Fruit fly (Drosophila melanogaster) whole organism: ENCODE data around the gene ValRS-m.

Experiments used
- CG8478 ChIP-seq: fragments of >200 bp; optimal IDR thresholded peaks from 2 replicates; lab custom pipeline; 2018; ENCODE audit warnings: inconsistent platforms
- Dll ChIP-seq: fragments of >200 bp; optimal IDR thresholded peaks from 2 replicates; lab custom pipeline; 2017
- EcR ChIP-seq, 2 experiments: fragments of >200 bp; optimal IDR thresholded peaks; 2 replicates each; lab custom pipeline; 2017; ENCODE audit warnings: missing biosample characterization in 2 of 2, missing genetic modification characterization in 2 of 2, missing genetic modification reagents in 2 of 2
- pan ChIP-seq: fragments of >200 bp; optimal IDR thresholded peaks from 2 replicates; lab custom pipeline; 2017
- psq ChIP-seq: fragments of >200 bp; optimal IDR thresholded peaks from 2 replicates; lab custom pipeline; 2017
- usp ChIP-seq: fragments of >200 bp; optimal IDR thresholded peaks from 2 replicates; lab custom pipeline; 2017; ENCODE audit warnings: missing biosample characterization, missing genetic modification characterization, mixed read lengths

ValRS-m gene

DNA sequence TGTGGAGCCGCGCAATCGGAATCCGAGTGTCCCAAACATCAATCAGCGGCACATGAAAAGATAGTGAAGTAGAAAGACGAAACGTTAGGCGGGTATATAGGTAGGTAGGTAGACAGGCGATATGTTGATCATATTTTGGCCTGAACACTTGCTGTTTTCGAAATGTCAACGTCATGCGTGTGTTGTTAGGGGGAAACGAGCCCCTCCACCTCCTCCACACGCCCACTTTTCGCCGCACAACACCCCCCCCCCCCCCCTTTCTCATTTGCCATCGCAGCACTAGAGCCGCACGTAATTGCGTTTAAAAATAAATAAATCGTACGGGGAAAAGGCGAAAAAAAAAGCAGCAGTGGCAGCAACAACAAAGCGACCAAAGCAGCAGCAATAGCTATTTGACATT lies 14.7 kb downstream of the ValRS-m start:
- TF ChIP-seq CG8478 (lab: Kevin White, UChicago) (no peak), Dll (lab: Kevin White, UChicago) (no peak), pan (lab: Kevin White, UChicago) (no peak), usp (GFP tag; lab: Kevin White, UChicago) (no peak), EcR (GFP tag; optimal IDR thresholded peaks at IDR 0.05; lab: Kevin White, UChicago) (no peak), psq (lab: Kevin White, UChicago) (no peak)

DNA sequence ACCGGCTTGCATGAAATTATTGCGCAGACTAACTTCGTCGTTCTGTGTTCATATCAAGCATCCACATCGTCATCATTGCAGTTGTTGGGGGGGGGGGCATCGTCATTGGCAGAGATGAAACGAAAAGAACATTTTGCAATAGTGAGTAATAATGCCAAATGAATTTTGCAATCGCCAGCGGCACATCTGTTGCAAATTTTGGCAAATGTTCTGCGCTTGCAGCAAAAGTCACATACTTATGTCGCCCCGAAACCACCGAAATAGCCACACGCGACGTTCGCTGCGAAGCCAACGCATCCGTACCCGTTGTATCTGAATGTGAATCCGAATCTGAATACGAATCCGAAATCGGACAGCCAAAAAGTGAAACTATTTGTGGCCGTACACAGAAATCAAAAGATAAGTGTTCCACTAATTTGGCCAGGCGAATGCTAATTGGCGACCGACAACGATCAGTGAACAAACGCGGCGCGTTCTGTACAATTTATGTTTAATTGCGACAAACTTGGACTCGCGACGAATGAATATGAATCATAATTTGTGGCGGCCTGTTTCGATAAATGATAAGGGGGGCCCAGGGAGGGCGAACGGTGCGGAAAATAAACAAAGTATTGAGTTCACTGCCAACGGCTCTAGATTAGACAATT lies 16.6 kb downstream of the ValRS-m start:
- no peak for TF ChIP-seq Dll (lab: Kevin White, UChicago)
- TF ChIP-seq psq (lab: Kevin White, UChicago): no peak
- no peak for TF ChIP-seq usp (GFP tag; lab: Kevin White, UChicago)
- no peak for TF ChIP-seq EcR (GFP tag; optimal IDR thresholded peaks at IDR 0.05; lab: Kevin White, UChicago)
- no peak for TF ChIP-seq pan (lab: Kevin White, UChicago)
- no peak for TF ChIP-seq CG8478 (lab: Kevin White, UChicago)

DNA sequence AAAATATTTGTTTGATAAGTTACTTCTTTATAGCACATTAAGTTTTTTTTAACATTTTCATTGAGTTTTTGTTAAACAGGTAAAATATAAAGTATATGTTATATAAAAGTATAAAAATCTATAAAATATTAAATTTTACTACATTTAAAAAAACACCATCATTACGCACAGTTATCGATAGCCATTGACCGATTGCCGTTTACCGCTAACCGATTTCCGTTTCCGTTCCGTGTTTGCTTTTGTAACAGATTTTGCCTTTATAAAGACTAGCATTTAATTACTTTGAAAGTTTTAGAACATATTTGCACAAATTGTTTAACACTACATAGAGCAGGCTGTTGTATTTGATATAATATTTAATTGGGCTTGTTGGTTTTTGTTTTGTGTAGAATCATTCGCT lies 24.9 kb downstream of the ValRS-m start:
- TF ChIP-seq CG8478 (lab: Kevin White, UChicago) (no peak), usp (GFP tag; lab: Kevin White, UChicago) (no peak), EcR (GFP tag; optimal IDR thresholded peaks at IDR 0.05; lab: Kevin White, UChicago) (no peak), pan (lab: Kevin White, UChicago) (no peak), Dll (lab: Kevin White, UChicago) (no peak), psq (lab: Kevin White, UChicago) (no peak)

DNA sequence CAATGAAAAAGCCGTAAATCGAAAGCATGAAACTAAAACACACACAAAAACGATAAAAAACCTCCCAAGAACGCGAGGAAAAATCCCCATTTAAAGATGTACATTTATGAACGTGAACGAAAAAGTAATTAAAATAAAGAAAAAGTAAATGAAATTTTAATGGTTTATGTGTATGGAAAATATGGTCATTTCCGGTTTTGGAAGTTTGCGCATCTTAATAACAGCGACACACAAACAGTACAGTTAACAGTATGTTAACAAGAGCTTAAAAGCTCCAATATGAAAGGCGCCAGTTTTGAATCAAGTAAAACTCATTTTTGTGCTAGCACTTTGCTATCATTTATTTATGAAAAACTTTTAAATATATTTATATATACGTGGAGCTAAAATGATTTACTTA lies 32.7 kb downstream of the ValRS-m start:
- TF ChIP-seq psq (lab: Kevin White, UChicago) (no peak), EcR (GFP tag; optimal IDR thresholded peaks at IDR 0.05; lab: Kevin White, UChicago) (no peak), Dll (lab: Kevin White, UChicago) (no peak), CG8478 (lab: Kevin White, UChicago) (no peak), usp (GFP tag; lab: Kevin White, UChicago) (no peak), pan (lab: Kevin White, UChicago) (no peak)

DNA sequence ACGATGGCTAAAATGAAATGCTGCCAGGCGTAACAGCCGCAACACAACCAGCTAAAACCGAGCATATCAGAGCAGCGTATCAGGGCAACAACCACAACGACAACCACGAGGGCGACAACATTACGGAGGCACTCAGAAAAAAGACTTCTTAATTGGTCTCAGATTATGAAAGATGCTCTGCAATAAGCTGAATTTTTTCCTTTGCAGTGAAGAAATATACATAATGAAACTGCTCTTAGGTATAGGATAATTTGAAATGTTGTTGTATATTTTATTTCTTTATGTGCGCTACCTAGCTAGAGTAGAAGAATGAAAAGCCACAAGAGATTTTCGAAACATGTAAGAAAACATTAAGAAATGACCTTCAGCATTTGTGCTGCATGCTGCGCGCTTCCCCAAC lies 35.0 kb downstream of the ValRS-m start:
- no peak for TF ChIP-seq CG8478 (lab: Kevin White, UChicago)
- TF ChIP-seq usp (GFP tag; lab: Kevin White, UChicago): no peak
- no peak for TF ChIP-seq EcR (GFP tag; optimal IDR thresholded peaks at IDR 0.05; lab: Kevin White, UChicago)
- TF ChIP-seq psq (lab: Kevin White, UChicago): no peak
- TF ChIP-seq pan (lab: Kevin White, UChicago): no peak

DNA sequence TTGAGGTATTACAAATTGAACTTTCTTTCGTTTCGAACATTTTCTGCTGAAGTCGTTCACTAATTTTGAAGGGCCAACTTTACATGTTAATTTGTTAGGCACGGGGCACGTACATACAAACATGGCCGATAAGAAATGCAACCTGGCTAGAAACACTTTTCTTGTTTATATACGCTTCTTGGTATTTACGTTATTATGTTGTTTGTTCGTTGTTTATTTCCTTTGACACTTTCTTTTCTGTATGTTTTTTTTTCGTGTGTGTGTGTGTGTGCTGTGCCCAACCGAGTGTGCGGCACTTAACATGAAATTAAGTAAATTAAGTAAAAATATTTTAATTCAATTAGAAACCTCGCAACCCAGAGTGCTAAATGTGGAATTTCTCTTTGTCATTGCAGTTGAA lies 38.9 kb downstream of the ValRS-m start:
- no peak for TF ChIP-seq pan (lab: Kevin White, UChicago)
- no peak for TF ChIP-seq CG8478 (lab: Kevin White, UChicago)
- no peak for TF ChIP-seq usp (GFP tag; lab: Kevin White, UChicago)
- TF ChIP-seq Dll (lab: Kevin White, UChicago): no peak
- TF ChIP-seq psq (lab: Kevin White, UChicago): no peak
- TF ChIP-seq EcR (GFP tag; optimal IDR thresholded peaks at IDR 0.05; lab: Kevin White, UChicago): no peak

DNA sequence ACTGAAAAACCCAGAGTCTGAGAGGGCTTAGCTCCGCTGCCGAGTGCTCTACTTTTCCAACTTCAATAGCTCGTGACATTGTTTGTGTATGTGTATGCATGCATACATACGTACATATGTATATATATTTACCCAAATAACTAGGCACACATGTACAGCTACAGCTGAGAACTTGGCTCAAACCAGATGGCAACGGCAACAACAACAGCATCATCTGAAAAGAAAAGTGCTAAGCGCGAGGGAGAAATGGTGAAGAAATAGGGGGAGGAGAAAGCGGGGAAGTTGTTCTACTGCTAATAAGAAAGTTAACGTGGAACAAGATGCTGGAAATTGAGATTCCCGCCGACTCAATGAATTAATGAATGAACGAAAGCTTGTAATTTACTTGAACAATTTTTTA lies 39.6 kb downstream of the ValRS-m start:
- no peak for TF ChIP-seq usp (GFP tag; lab: Kevin White, UChicago)
- no peak for TF ChIP-seq Dll (lab: Kevin White, UChicago)

DNA sequence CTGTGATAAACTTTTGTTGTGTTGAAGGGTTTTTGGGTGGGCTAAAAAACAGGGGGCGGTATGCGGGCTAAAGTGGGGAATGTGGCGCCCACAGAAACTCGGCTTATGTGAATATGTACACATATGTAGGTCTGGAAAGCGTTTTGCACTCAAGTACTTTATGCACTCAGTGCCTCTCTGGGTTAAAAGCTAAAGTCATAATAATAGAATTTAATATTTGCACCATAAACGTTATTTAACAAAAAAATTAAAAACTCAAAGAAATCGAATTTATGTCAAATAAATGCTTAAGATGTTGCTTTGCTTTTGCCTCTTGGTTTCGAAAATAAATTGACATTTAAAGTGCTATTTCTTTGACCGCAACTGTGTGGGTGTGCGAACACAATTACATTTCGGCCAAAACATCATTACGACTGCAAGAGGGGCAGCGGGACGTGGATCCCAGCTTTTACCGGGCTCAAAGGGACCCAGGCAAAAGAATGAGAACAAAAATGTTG lies 40.1 kb downstream of the ValRS-m start:
- TF ChIP-seq Dll (lab: Kevin White, UChicago): no peak
- no peak for TF ChIP-seq psq (lab: Kevin White, UChicago)
- TF ChIP-seq EcR (GFP tag; optimal IDR thresholded peaks at IDR 0.05; lab: Kevin White, UChicago): no peak
- TF ChIP-seq usp (GFP tag; lab: Kevin White, UChicago): no peak
- TF ChIP-seq pan (lab: Kevin White, UChicago): no peak
- TF ChIP-seq CG8478 (lab: Kevin White, UChicago): no peak

DNA sequence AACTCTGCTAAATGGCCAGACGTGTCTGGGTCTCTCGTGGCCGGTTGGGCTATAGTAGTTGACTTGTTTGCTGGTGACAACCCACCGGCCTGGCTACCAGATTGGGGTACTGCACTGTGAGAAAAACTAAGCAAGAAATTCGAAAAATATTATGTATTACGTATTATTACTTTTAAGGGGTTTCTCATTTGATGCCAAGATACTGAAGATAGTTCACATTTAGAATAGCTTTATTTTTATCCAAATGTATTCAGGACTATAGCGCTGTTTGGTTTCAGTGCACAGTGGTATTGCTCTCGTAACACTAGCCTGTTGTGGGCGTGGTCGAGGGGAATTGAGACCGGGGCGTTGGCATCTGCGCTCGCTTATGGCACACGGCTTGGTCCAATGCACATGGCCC lies 43.9 kb downstream of the ValRS-m start:
- TF ChIP-seq pan (lab: Kevin White, UChicago): no peak
- no peak for TF ChIP-seq EcR (GFP tag; optimal IDR thresholded peaks at IDR 0.05; lab: Kevin White, UChicago)
- TF ChIP-seq psq (lab: Kevin White, UChicago): no peak
- no peak for TF ChIP-seq usp (GFP tag; lab: Kevin White, UChicago)
- no peak for TF ChIP-seq Dll (lab: Kevin White, UChicago)
- TF ChIP-seq CG8478 (lab: Kevin White, UChicago): no peak

DNA sequence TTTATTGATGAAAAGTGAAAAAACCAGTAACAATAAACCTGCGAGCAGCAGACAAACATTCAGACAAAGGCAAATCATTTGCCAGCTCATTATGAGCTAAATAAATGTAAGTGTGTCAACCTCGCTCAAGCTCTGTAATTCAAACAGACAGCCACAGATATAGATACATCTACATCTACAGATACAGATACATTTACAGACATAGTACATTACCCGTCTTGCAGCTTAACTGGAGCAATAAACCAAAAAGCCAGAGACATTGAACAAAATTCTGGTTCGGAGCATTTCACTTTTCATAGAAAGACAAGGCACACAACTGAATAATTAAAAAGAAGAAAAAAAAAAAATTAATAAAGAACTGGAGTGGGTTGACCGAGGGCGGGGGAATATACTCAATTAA lies 44.9 kb downstream of the ValRS-m start:
- TF ChIP-seq Dll (lab: Kevin White, UChicago): no peak
- no peak for TF ChIP-seq pan (lab: Kevin White, UChicago)
- no peak for TF ChIP-seq usp (GFP tag; lab: Kevin White, UChicago)
- TF ChIP-seq EcR (GFP tag; optimal IDR thresholded peaks at IDR 0.05; lab: Kevin White, UChicago): no peak
- no peak for TF ChIP-seq psq (lab: Kevin White, UChicago)
- no peak for TF ChIP-seq CG8478 (lab: Kevin White, UChicago)

DNA sequence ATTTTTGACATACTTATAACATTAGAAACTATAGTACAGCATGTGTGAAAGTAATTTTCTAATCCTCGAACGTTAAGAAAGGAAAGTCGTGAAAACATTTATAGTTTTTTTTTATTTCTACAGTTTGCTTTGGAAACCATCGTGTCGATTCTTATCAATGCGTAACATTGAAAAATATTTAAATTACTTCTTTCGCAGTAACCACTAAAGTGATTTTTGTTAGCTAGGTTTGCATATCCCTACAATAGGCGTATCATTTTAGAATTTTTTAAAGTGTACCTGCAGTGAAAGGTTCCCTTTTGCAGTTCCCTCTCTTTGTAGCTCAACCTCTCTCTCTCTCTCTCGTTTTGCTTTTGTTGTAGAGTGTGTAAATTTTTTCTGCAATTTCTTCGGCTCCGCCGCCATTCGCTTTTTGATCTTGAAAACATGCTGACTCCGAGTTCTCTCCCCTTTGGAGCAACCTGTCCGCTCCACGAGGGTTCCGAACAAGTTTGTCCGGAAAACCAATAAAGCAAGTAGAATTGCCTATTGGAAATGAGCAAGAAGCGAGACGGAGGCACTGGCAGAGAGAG lies 50.9 kb downstream of the ValRS-m start:
- no peak for TF ChIP-seq psq (lab: Kevin White, UChicago)
- TF ChIP-seq usp (GFP tag; lab: Kevin White, UChicago): no peak
- TF ChIP-seq CG8478 (lab: Kevin White, UChicago): no peak
- no peak for TF ChIP-seq pan (lab: Kevin White, UChicago)
- TF ChIP-seq Dll (lab: Kevin White, UChicago): no peak
- no peak for TF ChIP-seq EcR (GFP tag; optimal IDR thresholded peaks at IDR 0.05; lab: Kevin White, UChicago)
